Fruit fly (Drosophila melanogaster) whole organism, embryonic: ENCODE measurements around the gene CG6028.
A peak's percentile ranks its signal among the peaks of the same experiment; 100 is the strongest.

ENCODE experiments used
- Asciz ChIP-seq: fragments of 200-800 bp; sonication (Bioruptor generic); optimal IDR thresholded peaks from 2 replicates; lab custom pipeline; 2017; ENCODE audit warnings: missing biosample characterization, mild to moderate bottlenecking, missing genetic modification characterization, missing genetic modification reagents
- Bdp1 ChIP-seq: fragments of 200-800 bp; sonication (Bioruptor generic); optimal IDR thresholded peaks from 3 replicates; lab custom pipeline; 2016; ENCODE audit warnings: missing biosample characterization, missing genetic modification characterization
- CG10462 ChIP-seq: fragments of 200-800 bp; sonication (Bioruptor generic); optimal IDR thresholded peaks from 2 replicates; lab custom pipeline; 2016; ENCODE audit warnings: missing biosample characterization, missing genetic modification characterization
- CG10543 ChIP-seq: fragments of 200-800 bp; sonication (Bioruptor generic); optimal IDR thresholded peaks from 3 replicates; lab custom pipeline; 2017; ENCODE audit warnings: missing biosample characterization, mild to moderate bottlenecking, missing genetic modification characterization, moderate library complexity
- CG10979 ChIP-seq: fragments of 200-800 bp; sonication (Bioruptor generic); optimal IDR thresholded peaks from 2 replicates; lab custom pipeline; 2018; ENCODE audit warnings: missing biosample characterization, mild to moderate bottlenecking, missing genetic modification characterization, moderate library complexity
- CG11085 ChIP-seq: fragments of 200-800 bp; sonication (Bioruptor generic); IDR thresholded peaks from 2 replicates; pipeline ENCODE4 v1.3.6; 2022; ENCODE audit warnings: missing biosample characterization, missing genetic modification characterization
- CG11456 ChIP-seq: fragments of 200-800 bp; sonication (Bioruptor generic); IDR thresholded peaks from 3 replicates; pipeline ENCODE4 v1.3.6; 2022; ENCODE audit warnings: missing biosample characterization, missing genetic modification characterization
- CG11560 ChIP-seq: fragments of 200-800 bp; sonication (Bioruptor generic); IDR thresholded peaks from 3 replicates; pipeline ENCODE4 v1.3.6; 2022; ENCODE audit warnings: missing biosample characterization, missing genetic modification characterization
- CG12659 ChIP-seq: fragments of 200-800 bp; sonication (Bioruptor generic); optimal IDR thresholded peaks from 3 replicates; lab custom pipeline; 2017; ENCODE audit warnings: mild to moderate bottlenecking, missing biosample characterization, missing genetic modification reagents, missing genetic modification characterization
- CG13775 ChIP-seq: fragments of 200-800 bp; sonication (Bioruptor generic); optimal IDR thresholded peaks from 3 replicates; lab custom pipeline; 2017; ENCODE audit warnings: missing biosample characterization, mild to moderate bottlenecking, missing genetic modification characterization
- CG16779 ChIP-seq: fragments of 200-800 bp; sonication (Bioruptor generic); IDR thresholded peaks from 2 replicates; pipeline ENCODE4 v1.3.6; 2022; ENCODE audit warnings: missing biosample characterization, missing genetic modification characterization
- CG16863 ChIP-seq: fragments of 200-800 bp; sonication (Bioruptor generic); optimal IDR thresholded peaks from 3 replicates; lab custom pipeline; 2016; ENCODE audit warnings: missing biosample characterization, missing genetic modification characterization
- CG18619 ChIP-seq: fragments of 200-800 bp; sonication (Bioruptor generic); optimal IDR thresholded peaks from 3 replicates; lab custom pipeline; 2017; ENCODE audit warnings: missing biosample characterization, mild to moderate bottlenecking, missing genetic modification characterization
- CG31441 ChIP-seq: fragments of 200-800 bp; sonication (Bioruptor generic); IDR thresholded peaks from 2 replicates; pipeline ENCODE4 v1.3.6; 2022; ENCODE audit warnings: missing biosample characterization, missing genetic modification characterization
- CG33557 ChIP-seq: fragments of 200-800 bp; sonication (Bioruptor generic); optimal IDR thresholded peaks from 2 replicates; lab custom pipeline; 2019; ENCODE audit warnings: missing biosample characterization, mild to moderate bottlenecking, missing genetic modification characterization, moderate library complexity
- CG4730 ChIP-seq: fragments of 200-800 bp; sonication (Bioruptor generic); IDR thresholded peaks from 2 replicates; pipeline ENCODE4 v1.3.6; 2022; ENCODE audit warnings: missing biosample characterization, missing genetic modification characterization
- CG7372 ChIP-seq: fragments of 200-800 bp; sonication (Bioruptor generic); IDR thresholded peaks from 2 replicates; pipeline ENCODE4 v1.3.6; 2022; ENCODE audit warnings: missing biosample characterization, missing genetic modification characterization
- CG7987 ChIP-seq: fragments of 200-800 bp; sonication (Bioruptor generic); optimal IDR thresholded peaks from 2 replicates; lab custom pipeline; 2018; ENCODE audit warnings: missing biosample characterization, mild to moderate bottlenecking, missing genetic modification characterization, moderate library complexity
- CG9876 ChIP-seq: fragments of 200-800 bp; sonication (Bioruptor generic); optimal IDR thresholded peaks from 2 replicates; lab custom pipeline; 2016; ENCODE audit warnings: missing biosample characterization, missing genetic modification characterization
- D ChIP-seq, 2 experiments: fragments of 200-800 bp in 1 of 2; fragments of >200 bp in 1 of 2; sonication (Bioruptor generic) in 1 of 2; optimal IDR thresholded peaks; 2 replicates in 1 of 2; 3 replicates in 1 of 2; lab custom pipeline; 2017; ENCODE audit warnings: mild to moderate bottlenecking in 1 of 2, missing biosample characterization in 1 of 2, missing genetic modification characterization in 1 of 2, missing genetic modification reagents in 1 of 2
- Drgx ChIP-seq: fragments of 200-800 bp; sonication (Bioruptor generic); IDR thresholded peaks from 2 replicates; pipeline ENCODE4 v1.3.6; 2022; ENCODE audit warnings: missing biosample characterization, missing genetic modification characterization
- ERR ChIP-seq: fragments of 200-800 bp; sonication (Bioruptor generic); optimal IDR thresholded peaks from 2 replicates; lab custom pipeline; 2016; ENCODE audit warnings: missing biosample characterization, missing genetic modification characterization
- Elba2 ChIP-seq: fragments of 200-800 bp; sonication (Bioruptor generic); optimal IDR thresholded peaks from 3 replicates; lab custom pipeline; 2016; ENCODE audit warnings: missing biosample characterization, missing genetic modification characterization
- Hr39 ChIP-seq: fragments of >200 bp; optimal IDR thresholded peaks from 2 replicates; lab custom pipeline; 2017
- Hsf ChIP-seq: fragments of 200-800 bp; sonication (Bioruptor generic); optimal IDR thresholded peaks from 3 replicates; lab custom pipeline; 2016; ENCODE audit warnings: missing biosample characterization, missing genetic modification characterization
- Max ChIP-seq: fragments of 200-800 bp; sonication (Bioruptor generic); optimal IDR thresholded peaks from 2 replicates; lab custom pipeline; 2016; ENCODE audit warnings: missing biosample characterization, mild to moderate bottlenecking, missing genetic modification characterization
- Med ChIP-seq: fragments of 200-800 bp; sonication (Bioruptor generic); peaks from one replicate; lab custom pipeline; 2016; ENCODE audit warnings: missing biosample characterization, missing genetic modification characterization, mild to moderate bottlenecking, inconsistent platforms, moderate library complexity
- Oli ChIP-seq: fragments of 200-800 bp; sonication (Bioruptor generic); optimal IDR thresholded peaks from 2 replicates; lab custom pipeline; 2018; ENCODE audit warnings: missing biosample characterization, mild to moderate bottlenecking, missing genetic modification characterization, moderate library complexity
- Poxn ChIP-seq: fragments of 200-800 bp; sonication (Bioruptor generic); IDR thresholded peaks from 2 replicates; pipeline ENCODE4 v1.3.6; 2022; ENCODE audit warnings: missing biosample characterization, missing genetic modification characterization
- Ravus ChIP-seq: fragments of 200-800 bp; sonication (Bioruptor generic); IDR thresholded peaks from 2 replicates; pipeline ENCODE4 v1.3.6; 2022; ENCODE audit warnings: missing biosample characterization, missing genetic modification characterization
- Spps ChIP-seq: fragments of 200-800 bp; sonication (Bioruptor generic); optimal IDR thresholded peaks from 2 replicates; lab custom pipeline; 2018; ENCODE audit warnings: missing biosample characterization, mild to moderate bottlenecking, missing genetic modification characterization
- Usf ChIP-seq: fragments of 200-800 bp; sonication (Bioruptor generic); optimal IDR thresholded peaks from 2 replicates; lab custom pipeline; 2017; ENCODE audit warnings: missing genotype, missing biosample characterization, missing genetic modification characterization
- Xbp1 ChIP-seq: fragments of 200-800 bp; sonication (Bioruptor generic); optimal IDR thresholded peaks from 3 replicates; lab custom pipeline; 2016; ENCODE audit warnings: missing biosample characterization, mild to moderate bottlenecking, missing genetic modification characterization
- ac ChIP-seq: fragments of 200-800 bp; sonication (Bioruptor generic); optimal IDR thresholded peaks from 3 replicates; lab custom pipeline; 2017; ENCODE audit warnings: missing biosample characterization, mild to moderate bottlenecking, missing genetic modification characterization
- corto ChIP-seq: fragments of 200-800 bp; sonication (Bioruptor generic); optimal IDR thresholded peaks from 2 replicates; lab custom pipeline; 2016; ENCODE audit warnings: missing biosample characterization, mild to moderate bottlenecking, missing genetic modification characterization, moderate library complexity
- dmrt11E ChIP-seq: fragments of 200-800 bp; sonication (Bioruptor generic); optimal IDR thresholded peaks from 3 replicates; lab custom pipeline; 2018; ENCODE audit warnings: missing biosample characterization, mild to moderate bottlenecking, missing genetic modification characterization, moderate library complexity
- exex ChIP-seq: fragments of 200-800 bp; sonication (Bioruptor generic); optimal IDR thresholded peaks from 4 replicates; lab custom pipeline; 2018; ENCODE audit warnings: missing biosample characterization, mild to moderate bottlenecking, missing genetic modification characterization, moderate library complexity
- hbn ChIP-seq: fragments of 200-800 bp; sonication (Bioruptor generic); IDR thresholded peaks from 2 replicates; pipeline ENCODE4 v1.3.6; 2022; ENCODE audit warnings: missing biosample characterization, missing genetic modification characterization; ENCODE audit not compliant: partially characterized antibody
- jumu ChIP-seq: fragments of 200-800 bp; sonication (Bioruptor generic); optimal IDR thresholded peaks from 3 replicates; lab custom pipeline; 2016; ENCODE audit warnings: missing biosample characterization, missing genetic modification characterization
- ken ChIP-seq: fragments of 200-800 bp; sonication (Bioruptor generic); IDR thresholded peaks from 3 replicates; pipeline ENCODE4 v1.3.6; 2022; ENCODE audit warnings: missing biosample characterization, missing genetic modification characterization
- odd ChIP-seq: fragments of 200-800 bp; sonication (Bioruptor generic); optimal IDR thresholded peaks from 2 replicates; lab custom pipeline; 2017; ENCODE audit warnings: missing biosample characterization, mild to moderate bottlenecking, missing genetic modification characterization
- otp ChIP-seq: fragments of 200-800 bp; sonication (Bioruptor generic); IDR thresholded peaks from 3 replicates; pipeline ENCODE4, ENCODE4 v1.3.6; 2022; ENCODE audit warnings: missing biosample characterization, missing genetic modification characterization
- peb ChIP-seq: fragments of 200-800 bp; sonication (Bioruptor generic); IDR thresholded peaks from 2 replicates; pipeline ENCODE4 v1.3.6; 2022; ENCODE audit warnings: missing biosample characterization, missing genetic modification characterization
- phol ChIP-seq: fragments of 200-800 bp; sonication (Bioruptor generic); optimal IDR thresholded peaks from 3 replicates; lab custom pipeline; 2018; ENCODE audit warnings: missing biosample characterization, mild to moderate bottlenecking, missing genetic modification characterization, moderate library complexity
- pzg ChIP-seq: fragments of 200-800 bp; sonication (Bioruptor generic); optimal IDR thresholded peaks from 3 replicates; lab custom pipeline; 2018; ENCODE audit warnings: missing biosample characterization, mild to moderate bottlenecking, missing genetic modification characterization, moderate library complexity
- row ChIP-seq: fragments of 200-800 bp; sonication (Bioruptor generic); IDR thresholded peaks from 3 replicates; pipeline ENCODE4 v1.3.6; 2022; ENCODE audit warnings: missing biosample characterization, missing genetic modification characterization
- run ChIP-seq: fragments of 200-800 bp; sonication (Bioruptor generic); optimal IDR thresholded peaks from 3 replicates; lab custom pipeline; 2018; ENCODE audit warnings: missing biosample characterization, mild to moderate bottlenecking, missing genetic modification characterization
- tgo ChIP-seq: fragments of 200-800 bp; sonication (Bioruptor generic); IDR thresholded peaks from 3 replicates; pipeline ENCODE4 v1.3.6; 2022; ENCODE audit warnings: missing biosample characterization, missing genetic modification characterization
- twi ChIP-seq: fragments of 200-800 bp; optimal IDR thresholded peaks from 2 replicates; lab custom pipeline; 2019; ENCODE audit warnings: missing biosample characterization, mild to moderate bottlenecking, missing genetic modification characterization, moderate library complexity
- zen2 ChIP-seq: fragments of 200-800 bp; sonication (Bioruptor generic); IDR thresholded peaks from 3 replicates; pipeline ENCODE4 v1.3.6; 2022; ENCODE audit warnings: missing biosample characterization, missing genetic modification characterization; ENCODE audit not compliant: partially characterized antibody
- zfh2 ChIP-seq: fragments of 200-800 bp; sonication (Bioruptor generic); optimal IDR thresholded peaks from 2 replicates; lab custom pipeline; 2016; ENCODE audit warnings: missing biosample characterization, missing genetic modification characterization

The CG6028 gene

dm6 chr3R:22023041-22023626, 2.2 kb downstream of the CG6028 start, which contains the start of the genes Mitofilin and mRpL35 (continued):
- TF ChIP-seq Poxn (GFP tag; lab: Robert Waterston, UW) (no peak), CG7987 (GFP tag; lab: Kevin White, UChicago) (no peak), Oli (tag; lab: Kevin White, UChicago) (peak; percentile 10), Usf (GFP tag; lab: Kevin White, UChicago) (no peak), Spps (tag; lab: Kevin White, UChicago) (no peak), Ravus (no peak), corto (GFP tag; lab: Kevin White, UChicago) (no peak), Drgx (GFP tag; lab: Robert Waterston, UW) (no peak), pzg (GFP tag; lab: Kevin White, UChicago) (peak; percentile 50), ERR (GFP tag; lab: Kevin White, UChicago) (no peak), tgo (no peak), Hsf (GFP tag; lab: Kevin White, UChicago) (peak; percentile 44), CG10462 (no peak), CG9876 (GFP tag; lab: Kevin White, UChicago) (peak; percentile 43), D (optimal IDR thresholded peaks at IDR 0.05; lab: Kevin White, UChicago) (no peak), D (GFP tag; optimal IDR thresholded peaks at IDR 0.05; lab: Kevin White, UChicago) (no peak), Elba2 (GFP tag; lab: Kevin White, UChicago) (no peak), dmrt11E (peak; percentile 1), CG33557 (GFP tag; lab: Kevin White, UChicago) (no peak), CG11560 (tag; lab: Robert Waterston, UW) (no peak), row (GFP tag; lab: Robert Waterston, UW) (peak; percentile 83), zfh2 (GFP tag; lab: Kevin White, UChicago) (peak; percentile 81), jumu (GFP tag; lab: Kevin White, UChicago) (peak; percentile 60), odd (GFP tag; lab: Kevin White, UChicago) (no peak), CG31441 (GFP tag; lab: Robert Waterston, UW) (no peak), Max (peak; percentile 42), CG4730 (GFP tag; lab: Robert Waterston, UW) (no peak), otp (GFP tag; lab: Robert Waterston, UW) (no peak), twi (tag; lab: Kevin White, UChicago) (no peak), CG13775 (GFP tag; lab: Kevin White, UChicago) (peak; percentile 27), run (tag; lab: Kevin White, UChicago) (no peak), ken (GFP tag; lab: Robert Waterston, UW) (no peak), CG18619 (GFP tag; lab: Kevin White, UChicago) (peak; percentile 24), peb (GFP tag; lab: Robert Waterston, UW) (no peak), Asciz (GFP tag; lab: Kevin White, UChicago) (no peak), CG10543 (GFP tag; lab: Kevin White, UChicago) (peak; percentile 40), Xbp1 (GFP tag; lab: Kevin White, UChicago) (peak; percentile 56), CG10979 (tag; lab: Kevin White, UChicago) (no peak), CG11085 (GFP tag; lab: Robert Waterston, UW) (no peak), CG16779 (GFP tag; lab: Robert Waterston, UW) (no peak), ac (no peak), Hr39 (lab: Kevin White, UChicago) (no peak), hbn (GFP tag; lab: Robert Waterston, UW) (peak; percentile 45), CG7372 (GFP tag; lab: Robert Waterston, UW) (no peak), phol (tag; lab: Kevin White, UChicago) (peak; percentile 55), Bdp1 (GFP tag; lab: Kevin White, UChicago) (no peak), exex (no peak), CG16863 (no peak), zen2 (GFP tag; lab: Robert Waterston, UW) (peak; percentile 44; the same call in 1 of the 3 replicates), CG11456 (no peak), CG12659 (GFP tag; lab: Kevin White, UChicago) (peak; percentile 65), Med (GFP tag; lab: Kevin White, UChicago) (peak; percentile 76)
